Fruit fly (Drosophila melanogaster) S2 (cell line): ENCODE data around the gene Gycalpha99B.

Experiments
- CG8478 ChIP-seq: fragments of >200 bp; optimal IDR thresholded peaks from 2 replicates; lab custom pipeline; 2018
- CTCF ChIP-seq, 2 experiments: fragments of >200 bp; optimal IDR thresholded peaks; 2 replicates each; lab custom pipeline; 2018

DNA sequence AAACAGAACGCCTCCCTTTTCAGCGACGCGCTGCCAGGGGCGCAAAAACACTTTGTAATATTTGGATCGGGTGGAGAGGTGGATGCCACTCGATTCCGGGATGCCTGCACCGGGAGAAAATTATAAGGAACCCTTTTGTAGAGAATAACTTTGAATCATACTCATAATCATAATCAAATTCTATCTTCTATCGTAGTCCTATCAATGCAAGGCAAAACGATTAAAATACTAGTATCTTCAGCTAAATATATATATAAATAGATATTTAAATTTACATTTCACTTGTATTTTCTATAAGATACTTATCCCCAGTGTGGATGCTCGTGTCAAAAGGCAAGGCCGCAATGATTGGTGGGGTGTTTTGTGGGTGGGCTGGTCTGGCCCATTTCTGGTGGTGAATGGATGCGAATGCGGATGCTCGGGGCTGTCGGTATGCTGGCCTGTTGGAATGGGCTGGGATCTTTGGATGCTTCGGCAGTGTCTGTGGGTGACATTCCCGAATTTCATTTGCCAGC lies 23.5 kb downstream of the Gycalpha99B start:
- TF ChIP-seq CG8478 (lab: Kevin White, UChicago) (no peak), CTCF (optimal IDR thresholded peaks at IDR 0.05; lab: Kevin White, UChicago) (no peak)
